Worm (Caenorhabditis elegans) whole organism, young adult: ENCODE measurements around the gene ZK757.1.

ENCODE experiments used
- F22D6.2 ChIP-seq: sonication (generic microtip); optimal IDR thresholded peaks from 2 replicates; lab custom pipeline; 2016; ENCODE audit warnings: mild to moderate bottlenecking, missing genetic modification characterization, missing compliant biosample characterization
- F33H1.4 ChIP-seq: fragments of 200-800 bp; sonication (Bioruptor generic); IDR thresholded peaks from 2 replicates; pipeline ENCODE4 v1.3.6; 2022; ENCODE audit warnings: missing genetic modification reagents, missing genetic modification characterization, missing compliant biosample characterization
- F52B5.7 ChIP-seq: sonication (generic microtip); optimal IDR thresholded peaks from 2 replicates; lab custom pipeline; 2016; ENCODE audit warnings: mild to moderate bottlenecking, missing genetic modification characterization, missing compliant biosample characterization
- F57C9.4 ChIP-seq: sonication (generic microtip); optimal IDR thresholded peaks from 2 replicates; lab custom pipeline; 2017; ENCODE audit warnings: mild to moderate bottlenecking, missing genetic modification characterization, missing compliant biosample characterization
- K11D2.4 ChIP-seq: fragments of 200-800 bp; sonication (Bioruptor generic); IDR thresholded peaks from 2 replicates; pipeline ENCODE4 v1.3.6; 2022; ENCODE audit warnings: missing genetic modification reagents, missing genetic modification characterization, missing compliant biosample characterization
- K12H6.12 ChIP-seq: fragments of 200-800 bp; sonication (Bioruptor generic); optimal IDR thresholded peaks from 2 replicates; lab custom pipeline; 2018; ENCODE audit warnings: mild to moderate bottlenecking, missing genetic modification characterization, missing compliant biosample characterization
- T07F8.4 ChIP-seq: sonication (generic microtip); optimal IDR thresholded peaks from 2 replicates; lab custom pipeline; 2016; ENCODE audit warnings: mild to moderate bottlenecking, missing genetic modification characterization, moderate library complexity, missing compliant biosample characterization
- T26A5.8 ChIP-seq: sonication (generic microtip); optimal IDR thresholded peaks from 2 replicates; lab custom pipeline; 2016; ENCODE audit warnings: missing genetic modification characterization, missing compliant biosample characterization
- ZK185.1 ChIP-seq: sonication (generic microtip); optimal IDR thresholded peaks from 2 replicates; lab custom pipeline; 2016; ENCODE audit warnings: mild to moderate bottlenecking, missing genetic modification characterization, missing compliant biosample characterization; ENCODE audit not compliant: poor library complexity, severe bottlenecking
- aptf-2 ChIP-seq: fragments of 200-800 bp; sonication (Bioruptor generic); conservative IDR thresholded peaks from 2 replicates; pipeline ENCODE4 v1.3.6; 2022; ENCODE audit warnings: missing genetic modification reagents, missing genetic modification characterization, missing compliant biosample characterization
- attf-5 ChIP-seq: fragments of 200-800 bp; sonication (Bioruptor generic); optimal IDR thresholded peaks from 2 replicates; lab custom pipeline; 2018; ENCODE audit warnings: mild to moderate bottlenecking, missing genetic modification characterization, missing compliant biosample characterization
- bed-2 ChIP-seq: fragments of 200-800 bp; sonication (Bioruptor generic); IDR thresholded peaks from 2 replicates; pipeline ENCODE4 v1.3.6; 2022; ENCODE audit warnings: missing genetic modification reagents, missing genetic modification characterization, missing compliant biosample characterization
- ccch-3 ChIP-seq: fragments of 200-800 bp; sonication (Bioruptor generic); optimal IDR thresholded peaks from 2 replicates; lab custom pipeline; 2018; ENCODE audit warnings: mild to moderate bottlenecking, missing genetic modification characterization, missing compliant biosample characterization
- cebp-2 ChIP-seq: fragments of 200-800 bp; sonication (Bioruptor generic); IDR thresholded peaks from 2 replicates; pipeline ENCODE4 v1.3.6; 2022; ENCODE audit warnings: missing genetic modification characterization, missing compliant biosample characterization
- ceh-100 ChIP-seq: fragments of 200-800 bp; sonication (Bioruptor generic); IDR thresholded peaks from 2 replicates; pipeline ENCODE4 v1.3.6; 2022; ENCODE audit warnings: missing genetic modification reagents, missing genetic modification characterization, missing compliant biosample characterization
- ceh-27 ChIP-seq: fragments of 200-800 bp; sonication (Bioruptor generic); optimal IDR thresholded peaks from 2 replicates; lab custom pipeline; 2018; ENCODE audit warnings: mild to moderate bottlenecking, missing genetic modification characterization, moderate library complexity, missing compliant biosample characterization
- dpl-1 ChIP-seq: fragments of 150-350 bp; optimal IDR thresholded peaks from 2 replicates; lab custom pipeline; 2014; ENCODE audit warnings: missing biosample characterization, missing genetic modification reagents, missing genetic modification characterization
- efl-1 ChIP-seq: fragments of 150-350 bp; optimal IDR thresholded peaks from 2 replicates; lab custom pipeline; 2014; ENCODE audit warnings: missing biosample characterization, missing genetic modification reagents, missing genetic modification characterization
- egl-44 ChIP-seq: fragments of 200-800 bp; sonication (Bioruptor generic); IDR thresholded peaks from 2 replicates; pipeline ENCODE4 v1.3.6; 2022; ENCODE audit warnings: missing genetic modification reagents, missing genetic modification characterization, missing compliant biosample characterization
- hmg-20 ChIP-seq: fragments of 200-800 bp; sonication (Bioruptor generic); IDR thresholded peaks from 2 replicates; pipeline ENCODE4 v1.3.6; 2022; ENCODE audit warnings: missing genetic modification reagents, missing genetic modification characterization, missing compliant biosample characterization
- hsf-1 ChIP-seq: fragments of 200-800 bp; sonication (Bioruptor generic); IDR thresholded peaks from 2 replicates; pipeline ENCODE4 v1.3.6; 2022; ENCODE audit warnings: missing genetic modification reagents, missing genetic modification characterization, missing compliant biosample characterization
- let-607 ChIP-seq, 2 experiments: fragments of 200-800 bp in 1 of 2; sonication (Bioruptor generic) in 1 of 2; sonication (generic microtip) in 1 of 2; optimal IDR thresholded peaks; 2 replicates each; lab custom pipeline; 2016 to 2018; ENCODE audit warnings: mild to moderate bottlenecking in 2 of 2, missing compliant biosample characterization in 2 of 2, missing genetic modification characterization in 2 of 2, moderate library complexity in 2 of 2, missing genotype in 1 of 2
- lin-35 ChIP-seq, 3 experiments: fragments of 150-350 bp in 2 of 3; sonication (generic microtip) in 1 of 3; optimal IDR thresholded peaks; 2 replicates each; lab custom pipeline; 2014 to 2018; ENCODE audit warnings: missing biosample characterization in 3 of 3, missing genetic modification characterization in 3 of 3, missing genetic modification reagents in 3 of 3
- lin-40 ChIP-seq: sonication (generic microtip); optimal IDR thresholded peaks from 2 replicates; lab custom pipeline; 2016; ENCODE audit warnings: missing genetic modification characterization, mild to moderate bottlenecking, missing compliant biosample characterization, missing genotype, missing genetic modification reagents
- lin-54 ChIP-seq: fragments of 200-800 bp; sonication (Bioruptor generic); optimal IDR thresholded peaks from 2 replicates; lab custom pipeline; 2018; ENCODE audit warnings: mild to moderate bottlenecking, missing genetic modification characterization, missing compliant biosample characterization
- lir-1 ChIP-seq: fragments of 200-800 bp; sonication (Bioruptor generic); conservative IDR thresholded peaks from 2 replicates; pipeline ENCODE4 v1.3.6; 2022; ENCODE audit warnings: missing genetic modification reagents, missing genetic modification characterization, missing compliant biosample characterization
- lsl-1 ChIP-seq: fragments of 200-800 bp; sonication (Bioruptor generic); optimal IDR thresholded peaks from 2 replicates; lab custom pipeline; 2018; ENCODE audit warnings: mild to moderate bottlenecking, missing genetic modification characterization, moderate library complexity, missing compliant biosample characterization
- madf-10 ChIP-seq: sonication (generic microtip); optimal IDR thresholded peaks from 2 replicates; lab custom pipeline; 2016; ENCODE audit warnings: mild to moderate bottlenecking, missing genetic modification characterization, missing compliant biosample characterization
- madf-3 ChIP-seq: fragments of 200-800 bp; sonication (Bioruptor generic); IDR thresholded peaks from 2 replicates; pipeline ENCODE4 v1.3.6; 2022; ENCODE audit warnings: missing genetic modification reagents, missing genetic modification characterization, missing compliant biosample characterization
- madf-6 ChIP-seq: fragments of 200-800 bp; sonication (Bioruptor generic); IDR thresholded peaks from 2 replicates; pipeline ENCODE4 v1.3.6; 2022; ENCODE audit warnings: missing genetic modification reagents, missing genetic modification characterization, missing compliant biosample characterization
- madf-8 ChIP-seq: fragments of 200-800 bp; sonication (Bioruptor generic); conservative IDR thresholded peaks from 2 replicates; pipeline ENCODE4 v1.3.6; 2022; ENCODE audit warnings: missing genetic modification reagents, missing genetic modification characterization, missing compliant biosample characterization
- nfya-1 ChIP-seq: sonication (generic microtip); optimal IDR thresholded peaks from 2 replicates; lab custom pipeline; 2017; ENCODE audit warnings: antibody characterized with exemption, missing compliant biosample characterization, missing genetic modification characterization, borderline replicate concordance; ENCODE audit not compliant: insufficient read depth
- nhr-90 ChIP-seq: sonication (generic microtip); optimal IDR thresholded peaks from 2 replicates; lab custom pipeline; 2016; ENCODE audit warnings: missing genotype, mild to moderate bottlenecking, missing genetic modification characterization, missing compliant biosample characterization
- rcor-1 ChIP-seq: fragments of 200-800 bp; sonication (Bioruptor generic); IDR thresholded peaks from 2 replicates; pipeline ENCODE4 v1.3.6; 2022; ENCODE audit warnings: missing genetic modification reagents, missing genetic modification characterization, missing compliant biosample characterization
- rec-8 ChIP-seq, 2 experiments: sonication (generic microtip); optimal IDR thresholded peaks; 2 replicates each; lab custom pipeline; 2016; ENCODE audit warnings: mild to moderate bottlenecking in 2 of 2, missing genetic modification characterization in 2 of 2, missing genetic modification reagents in 2 of 2, missing genotype in 2 of 2, missing biosample characterization in 1 of 2, missing compliant biosample characterization in 1 of 2, moderate library complexity in 1 of 2
- rpc-1 ChIP-seq, 2 experiments: fragments of 150-350 bp in 1 of 2; sonication (generic microtip) in 1 of 2; optimal IDR thresholded peaks; 2 replicates each; lab custom pipeline; 2014 to 2018; ENCODE audit warnings: missing biosample characterization in 1 of 2, missing genetic modification characterization in 1 of 2, missing genetic modification reagents in 1 of 2, missing genotype in 1 of 2
- sea-2 ChIP-seq: fragments of 200-800 bp; sonication (Bioruptor generic); IDR thresholded peaks from 2 replicates; pipeline ENCODE4 v1.3.6; 2022; ENCODE audit warnings: missing genetic modification characterization, missing compliant biosample characterization
- snpc-1.3 ChIP-seq: sonication (generic microtip); optimal IDR thresholded peaks from 2 replicates; lab custom pipeline; 2017; ENCODE audit warnings: missing genetic modification characterization, mild to moderate bottlenecking, missing compliant biosample characterization, antibody characterized with exemption, moderate library complexity, missing genotype, missing genetic modification reagents; ENCODE audit not compliant: insufficient read depth
- tlf-1 ChIP-seq: fragments of 200-800 bp; sonication (Bioruptor generic); optimal IDR thresholded peaks from 2 replicates; lab custom pipeline; 2018; ENCODE audit warnings: mild to moderate bottlenecking, missing genetic modification characterization, missing compliant biosample characterization
- unc-130 ChIP-seq: sonication (generic microtip); optimal IDR thresholded peaks from 2 replicates; lab custom pipeline; 2016; ENCODE audit warnings: missing genetic modification reagents, missing genetic modification characterization, missing compliant biosample characterization
- xnd-1 ChIP-seq: sonication (generic microtip); optimal IDR thresholded peaks from 2 replicates; lab custom pipeline; 2016; ENCODE audit warnings: missing genotype, missing genetic modification reagents, missing genetic modification characterization, missing compliant biosample characterization
- ztf-28 ChIP-seq: fragments of 200-800 bp; sonication (Bioruptor generic); IDR thresholded peaks from 2 replicates; pipeline ENCODE4 v1.3.6; 2022; ENCODE audit warnings: missing genetic modification reagents, missing genetic modification characterization, missing compliant biosample characterization

Gene ZK757.1

ce11 chrIII:9874515-9874914 is 3.6 kb upstream of the ZK757.1 start:
- TF ChIP-seq F57C9.4 (tag; lab: Kevin White, UChicago) (no peak), dpl-1 (GFP tag; lab: Kevin White, UChicago) (no peak), F52B5.7 (no peak), sea-2 (GFP tag; lab: Robert Waterston, UW) (no peak), T26A5.8 (tag; lab: Kevin White, UChicago) (no peak)
- TF ChIP-seq, all 124 proteins: peak for 0

- peak; percentile 9 for TF ChIP-seq T07F8.4 (tag; lab: Kevin White, UChicago)
- TF ChIP-seq lir-1 (GFP tag; lab: Robert Waterston, UW) = peak; percentile 50
- TF ChIP-seq F22D6.2 = peak; percentile 9
- peak; percentile 59 for TF ChIP-seq dpl-1 (GFP tag; lab: Kevin White, UChicago)
- peak; percentile 45; the same call in 1 of the 2 replicates for TF ChIP-seq bed-2 (GFP tag; lab: Robert Waterston, UW)
- TF ChIP-seq madf-8 (GFP tag; lab: Robert Waterston, UW) = peak; percentile 37; the same call in 1 of the 2 replicates
- no peak for TF ChIP-seq lin-54
- TF ChIP-seq rec-8 (tag; optimal IDR thresholded peaks at IDR 0.05; lab: Kevin White, UChicago) = peak in 1 of 2 experiments; percentile 56
- peak; percentile 53 for TF ChIP-seq efl-1 (GFP tag; lab: Kevin White, UChicago)
- no peak for TF ChIP-seq madf-6 (GFP tag; lab: Robert Waterston, UW)
- peak; percentile 45 for TF ChIP-seq lsl-1 (GFP tag; lab: Kevin White, UChicago)
- peak; percentile 62 for TF ChIP-seq madf-10 (tag; lab: Kevin White, UChicago)
- TF ChIP-seq K12H6.12 (tag; lab: Kevin White, UChicago) = peak; percentile 42
- no peak for TF ChIP-seq egl-44 (GFP tag; lab: Robert Waterston, UW)
- TF ChIP-seq cebp-2 (GFP tag; lab: Robert Waterston, UW) = no peak
- TF ChIP-seq rcor-1 (GFP tag; lab: Robert Waterston, UW) = 0 out of 2 replicates have a peak, but pooled peaks have one; percentile 41
- peak; percentile 88 for TF ChIP-seq ZK185.1 (tag; lab: Kevin White, UChicago)
- peak; percentile 46; the same call in 1 of the 2 replicates for TF ChIP-seq hmg-20
- TF ChIP-seq K11D2.4 (GFP tag; lab: Robert Waterston, UW) = peak; percentile 58; the same call in 1 of the 2 replicates
- TF ChIP-seq snpc-1.3 (tag; lab: Kevin White, UChicago) = no peak
- TF ChIP-seq unc-130 (GFP tag; lab: Kevin White, UChicago) = peak; percentile 83
- peak in 1 of 3 experiments; percentile 89 for TF ChIP-seq lin-35 (GFP tag; optimal IDR thresholded peaks at IDR 0.05; lab: Kevin White, UChicago)
- no peak for TF ChIP-seq ztf-28
- peak; percentile 82 for TF ChIP-seq ceh-27 (GFP tag; lab: Kevin White, UChicago)
- TF ChIP-seq lin-40 (tag; lab: Kevin White, UChicago) = peak; percentile 55
- 0 out of 2 replicates have a peak, but pooled peaks have one; percentile 56 for TF ChIP-seq hsf-1 (GFP tag; lab: Robert Waterston, UW)
- TF ChIP-seq nfya-1 (tag; lab: Kevin White, UChicago) = no peak
- TF ChIP-seq xnd-1 (tag; lab: Kevin White, UChicago) = peak; percentile 43
- TF ChIP-seq attf-5 (GFP tag; lab: Kevin White, UChicago) = no peak
- TF ChIP-seq nhr-90 (tag; lab: Kevin White, UChicago) = no peak
- TF ChIP-seq ccch-3 (GFP tag; lab: Kevin White, UChicago) = peak; percentile 45
- TF ChIP-seq tlf-1 (GFP tag; lab: Kevin White, UChicago) = peak; percentile 44
- TF ChIP-seq rpc-1 (optimal IDR thresholded peaks at IDR 0.05; lab: Kevin White, UChicago) = no peak
- no peak for TF ChIP-seq rpc-1 (tag; optimal IDR thresholded peaks at IDR 0.05; lab: Kevin White, UChicago)
- peak; percentile 33; the same call in 1 of the 2 replicates for TF ChIP-seq ceh-100 (GFP tag; lab: Robert Waterston, UW)
- 0 out of 2 replicates have a peak, but pooled peaks have one; percentile 53 for TF ChIP-seq aptf-2 (GFP tag; lab: Robert Waterston, UW)
- TF ChIP-seq madf-3 = 0 out of 2 replicates have a peak, but pooled peaks have one; percentile 40
- TF ChIP-seq F33H1.4 (GFP tag; lab: Robert Waterston, UW) = peak; percentile 53
- peak in 1 of 2 experiments; percentile 71 for TF ChIP-seq let-607 (tag; optimal IDR thresholded peaks at IDR 0.05; lab: Kevin White, UChicago)
These were observed 3.0 kb downstream of the ZK757.1 start, which contains the start of gene dhhc-4 for ce11 chrIII:9867780-9868503. Gene dhhc-4, minus strand, starts transcription at chrIII:9867792.
